Worm (Caenorhabditis elegans) whole organism, L2 larva: ENCODE data around the gene lido-15.
A peak's percentile ranks its signal among the peaks of the same experiment; 100 is the strongest.

Experiments used
- C34F6.9 ChIP-seq: fragments of 150-350 bp; optimal IDR thresholded peaks from 2 replicates; lab custom pipeline; 2014; ENCODE audit warnings: missing biosample characterization, missing genetic modification characterization
- R02D3.7 ChIP-seq: fragments of 150-350 bp; optimal IDR thresholded peaks from 2 replicates; lab custom pipeline; 2014; ENCODE audit warnings: missing biosample characterization, missing genetic modification characterization
- Y55F3AM.14 ChIP-seq: fragments of 200-800 bp; sonication (Bioruptor generic); optimal IDR thresholded peaks from 2 replicates; lab custom pipeline; 2018; ENCODE audit warnings: mild to moderate bottlenecking, missing genetic modification characterization, missing compliant biosample characterization
- ZK546.5 ChIP-seq: sonication (generic microtip); optimal IDR thresholded peaks from 2 replicates; lab custom pipeline; 2017; ENCODE audit warnings: missing biosample characterization, missing genetic modification characterization
- alr-1 ChIP-seq: fragments of 150-350 bp; optimal IDR thresholded peaks from 2 replicates; lab custom pipeline; 2014; ENCODE audit warnings: missing biosample characterization, missing genetic modification characterization
- blmp-1 ChIP-seq: sonication (generic microtip); optimal IDR thresholded peaks from 2 replicates; lab custom pipeline; 2017; ENCODE audit warnings: missing genetic modification characterization, mild to moderate bottlenecking, missing compliant biosample characterization, antibody characterized with exemption, moderate library complexity; ENCODE audit not compliant: insufficient read depth
- ceh-16 ChIP-seq: fragments of 150-350 bp; optimal IDR thresholded peaks from 2 replicates; lab custom pipeline; 2014; ENCODE audit warnings: missing biosample characterization, missing genetic modification characterization
- crh-2 ChIP-seq: sonication (generic microtip); optimal IDR thresholded peaks from 2 replicates; lab custom pipeline; 2017; ENCODE audit warnings: missing biosample characterization, missing genetic modification characterization
- egl-27 ChIP-seq: sonication (generic microtip); optimal IDR thresholded peaks from 3 replicates; lab custom pipeline; 2017; ENCODE audit warnings: missing biosample characterization, missing genetic modification reagents, missing genetic modification characterization
- fos-1 ChIP-seq: fragments of 150-350 bp; optimal IDR thresholded peaks from 2 replicates; lab custom pipeline; 2014; ENCODE audit warnings: missing biosample characterization, missing genetic modification characterization
- gmeb-1 ChIP-seq: fragments of 150-350 bp; optimal IDR thresholded peaks from 2 replicates; lab custom pipeline; 2014; ENCODE audit warnings: missing biosample characterization, missing genetic modification characterization
- lin-11 ChIP-seq: fragments of 150-350 bp; sonication (generic microtip); optimal IDR thresholded peaks from 2 replicates; lab custom pipeline; 2014; ENCODE audit warnings: missing biosample characterization, missing genetic modification characterization, inconsistent platforms, mixed read lengths
- lin-13 ChIP-seq: fragments of 150-350 bp; optimal IDR thresholded peaks from 2 replicates; lab custom pipeline; 2014; ENCODE audit warnings: missing biosample characterization, missing genetic modification reagents, missing genetic modification characterization
- lin-39 ChIP-seq: fragments of 150-350 bp; optimal IDR thresholded peaks from 2 replicates; lab custom pipeline; 2014; ENCODE audit warnings: missing biosample characterization, missing genetic modification reagents, missing genetic modification characterization
- lsy-2 ChIP-seq, 2 experiments: fragments of 150-350 bp in 1 of 2; sonication (generic microtip) in 1 of 2; optimal IDR thresholded peaks; 2 replicates each; lab custom pipeline; 2014 to 2017; ENCODE audit warnings: missing biosample characterization in 2 of 2, missing genetic modification characterization in 2 of 2
- mbf-1 ChIP-seq: sonication (generic microtip); optimal IDR thresholded peaks from 2 replicates; lab custom pipeline; 2017; ENCODE audit warnings: missing biosample characterization, missing genetic modification characterization
- mdl-1 ChIP-seq, 2 experiments: fragments of 150-350 bp in 1 of 2; sonication (generic microtip) in 1 of 2; optimal IDR thresholded peaks; 2 replicates each; lab custom pipeline; 2017; ENCODE audit warnings: missing biosample characterization in 2 of 2, missing genetic modification characterization in 2 of 2
- nhr-10 ChIP-seq: sonication (generic microtip); optimal IDR thresholded peaks from 2 replicates; lab custom pipeline; 2017; ENCODE audit warnings: missing biosample characterization, missing genetic modification characterization
- nhr-11 ChIP-seq: fragments of 150-350 bp; optimal IDR thresholded peaks from 2 replicates; lab custom pipeline; 2014; ENCODE audit warnings: missing biosample characterization, missing genetic modification characterization
- nhr-129 ChIP-seq: fragments of 150-350 bp; optimal IDR thresholded peaks from 2 replicates; lab custom pipeline; 2014; ENCODE audit warnings: missing biosample characterization, missing genetic modification characterization
- nhr-21 ChIP-seq: fragments of 150-350 bp; optimal IDR thresholded peaks from 2 replicates; lab custom pipeline; 2014; ENCODE audit warnings: missing biosample characterization, missing genetic modification characterization
- nhr-23 ChIP-seq: fragments of 150-350 bp; optimal IDR thresholded peaks from 2 replicates; lab custom pipeline; 2014; ENCODE audit warnings: missing biosample characterization, missing genetic modification reagents, missing genetic modification characterization
- nhr-237 ChIP-seq: fragments of 150-350 bp; optimal IDR thresholded peaks from 2 replicates; lab custom pipeline; 2014; ENCODE audit warnings: missing biosample characterization, missing genetic modification characterization
- nhr-25 ChIP-seq: fragments of 150-350 bp; sonication (generic microtip); optimal IDR thresholded peaks from 3 replicates; lab custom pipeline; 2014; ENCODE audit warnings: missing biosample characterization, missing genetic modification characterization
- nhr-6 ChIP-seq: fragments of 150-350 bp; optimal IDR thresholded peaks from 2 replicates; lab custom pipeline; 2014; ENCODE audit warnings: missing biosample characterization, missing genetic modification characterization
- nhr-77 ChIP-seq: fragments of 150-350 bp; optimal IDR thresholded peaks from 2 replicates; lab custom pipeline; 2014; ENCODE audit warnings: missing biosample characterization, missing genetic modification characterization
- peb-1 ChIP-seq: fragments of 150-350 bp; optimal IDR thresholded peaks from 2 replicates; lab custom pipeline; 2014; ENCODE audit warnings: missing biosample characterization, missing genetic modification characterization
- sem-4 ChIP-seq: fragments of 150-350 bp; optimal IDR thresholded peaks from 2 replicates; lab custom pipeline; 2014; ENCODE audit warnings: missing biosample characterization, missing genetic modification reagents, missing genetic modification characterization
- skn-1 ChIP-seq: sonication (generic microtip); optimal IDR thresholded peaks from 2 replicates; lab custom pipeline; 2017; ENCODE audit warnings: missing biosample characterization, missing genetic modification characterization
- sma-3 ChIP-seq: sonication (generic microtip); optimal IDR thresholded peaks from 2 replicates; lab custom pipeline; 2016; ENCODE audit warnings: missing genetic modification reagents, missing genetic modification characterization, missing compliant biosample characterization
- sma-9 ChIP-seq, 2 experiments: fragments of 150-350 bp in 1 of 2; sonication (generic microtip) in 1 of 2; optimal IDR thresholded peaks; 2 replicates each; lab custom pipeline; 2014 to 2016; ENCODE audit warnings: missing genetic modification characterization in 2 of 2, mild to moderate bottlenecking in 1 of 2, missing biosample characterization in 1 of 2, missing compliant biosample characterization in 1 of 2, missing genetic modification reagents in 1 of 2, moderate library complexity in 1 of 2
- unc-39 ChIP-seq: fragments of 150-350 bp; optimal IDR thresholded peaks from 2 replicates; lab custom pipeline; 2014; ENCODE audit warnings: missing biosample characterization, missing genetic modification characterization
- unc-55 ChIP-seq: fragments of 150-350 bp; sonication (generic microtip); optimal IDR thresholded peaks from 3 replicates; lab custom pipeline; 2014; ENCODE audit warnings: missing biosample characterization, missing genetic modification reagents, missing genetic modification characterization
- unc-62 ChIP-seq: fragments of 150-350 bp; optimal IDR thresholded peaks from 2 replicates; lab custom pipeline; 2014; ENCODE audit warnings: missing biosample characterization, missing genetic modification reagents, missing genetic modification characterization
- zag-1 ChIP-seq: fragments of 150-350 bp; optimal IDR thresholded peaks from 2 replicates; lab custom pipeline; 2014; ENCODE audit warnings: missing biosample characterization, missing genetic modification characterization
- ztf-1 ChIP-seq: fragments of 200-800 bp; sonication (Bioruptor generic); conservative IDR thresholded peaks from 2 replicates; pipeline ENCODE4 v1.3.6; 2022; ENCODE audit warnings: missing genetic modification characterization, missing compliant biosample characterization
- ztf-11 ChIP-seq: sonication (generic microtip); optimal IDR thresholded peaks from 2 replicates; lab custom pipeline; 2017; ENCODE audit warnings: missing biosample characterization, missing genetic modification characterization
- ztf-4 ChIP-seq: fragments of 150-350 bp; optimal IDR thresholded peaks from 2 replicates; lab custom pipeline; 2014; ENCODE audit warnings: missing biosample characterization, missing genetic modification characterization

Gene lido-15

DNA sequence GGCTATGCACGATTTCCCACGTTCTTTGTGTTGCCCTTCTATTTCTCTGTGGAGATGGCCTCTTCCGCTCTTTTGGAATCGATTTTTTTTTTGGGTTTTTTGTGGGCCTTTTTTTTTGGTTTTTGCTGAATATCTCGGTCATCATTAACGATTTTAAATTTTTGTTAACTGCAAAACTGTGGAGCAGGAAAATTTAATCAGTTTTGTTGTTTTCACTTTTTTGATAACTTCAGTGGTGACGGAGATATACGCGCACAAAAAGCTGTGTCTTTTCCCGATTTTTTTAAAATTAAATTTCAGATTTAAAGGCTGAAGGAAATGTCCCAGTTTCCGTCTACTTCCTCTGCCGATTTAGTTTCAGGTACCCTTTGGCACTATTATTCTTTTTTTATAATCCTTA lies 26.8 kb upstream of the lido-15 start, which contains the start of gene T24E12.1:
Gene T24E12.1, plus strand, starts transcription at position 301 of the 400 bp plus-strand sequence.
- TF ChIP-seq ztf-11 (no peak), nhr-21 (tag; lab: Kevin White, UChicago) (no peak), ceh-16 (tag; lab: Kevin White, UChicago) (no peak), unc-55 (GFP tag; lab: Kevin White, UChicago) (no peak), nhr-237 (tag; lab: Kevin White, UChicago) (no peak), lin-11 (no peak), ZK546.5 (tag; lab: Kevin White, UChicago) (no peak), nhr-6 (tag; lab: Kevin White, UChicago) (no peak), sem-4 (no peak), fos-1 (tag; lab: Kevin White, UChicago) (no peak), gmeb-1 (tag; lab: Kevin White, UChicago) (no peak), nhr-11 (no peak), nhr-23 (tag; lab: Kevin White, UChicago) (no peak), lin-13 (GFP tag; lab: Kevin White, UChicago) (no peak), nhr-129 (tag; lab: Kevin White, UChicago) (no peak), blmp-1 (tag; lab: Kevin White, UChicago) (no peak), alr-1 (tag; lab: Kevin White, UChicago) (no peak), ztf-4 (tag; lab: Kevin White, UChicago) (no peak), lsy-2 (tag; optimal IDR thresholded peaks at IDR 0.05; lab: Kevin White, UChicago) (no peak)

- TF ChIP-seq ZK546.5 (tag; lab: Kevin White, UChicago) (no peak), ztf-1 (GFP tag; lab: Robert Waterston, UW) (no peak), unc-62 (GFP tag; lab: Kevin White, UChicago) (no peak), unc-39 (tag; lab: Kevin White, UChicago) (no peak), gmeb-1 (tag; lab: Kevin White, UChicago) (no peak), ztf-4 (tag; lab: Kevin White, UChicago) (no peak), nhr-10 (tag; lab: Kevin White, UChicago) (no peak), nhr-25 (tag; lab: Kevin White, UChicago) (no peak), unc-55 (GFP tag; lab: Kevin White, UChicago) (no peak), alr-1 (tag; lab: Kevin White, UChicago) (no peak), Y55F3AM.14 (no peak), nhr-21 (tag; lab: Kevin White, UChicago) (no peak), sem-4 (no peak), nhr-77 (tag; lab: Kevin White, UChicago) (no peak), sma-3 (no peak), R02D3.7 (no peak), lin-39 (tag; lab: Kevin White, UChicago) (no peak), C34F6.9 (tag; lab: Kevin White, UChicago) (no peak), zag-1 (no peak), blmp-1 (tag; lab: Kevin White, UChicago) (no peak)
These were observed 26.3 kb upstream of the lido-15 start for ce11 chrII:3785756-3786155.

- TF ChIP-seq crh-2 (tag; lab: Kevin White, UChicago) (peak; percentile 78), peb-1 (tag; lab: Kevin White, UChicago) (no peak), nhr-237 (tag; lab: Kevin White, UChicago) (no peak), zag-1 (no peak), fos-1 (tag; lab: Kevin White, UChicago) (peak; percentile 100), nhr-129 (tag; lab: Kevin White, UChicago) (no peak), unc-62 (GFP tag; lab: Kevin White, UChicago) (no peak), lin-39 (tag; lab: Kevin White, UChicago) (no peak), skn-1 (tag; lab: Kevin White, UChicago) (peak; percentile 93), unc-55 (GFP tag; lab: Kevin White, UChicago) (no peak), ztf-1 (GFP tag; lab: Robert Waterston, UW) (no peak), sem-4 (no peak), nhr-21 (tag; lab: Kevin White, UChicago) (no peak), nhr-77 (tag; lab: Kevin White, UChicago) (no peak), nhr-23 (tag; lab: Kevin White, UChicago) (no peak), sma-9 (GFP tag; optimal IDR thresholded peaks at IDR 0.05; lab: Kevin White, UChicago) (peak; percentile 78), sma-9 (tag; optimal IDR thresholded peaks at IDR 0.05; lab: Kevin White, UChicago) (no peak), sma-3 (peak; percentile 27), gmeb-1 (tag; lab: Kevin White, UChicago) (peak; percentile 64), lin-11 (no peak), lsy-2 (tag; optimal IDR thresholded peaks at IDR 0.05; lab: Kevin White, UChicago) (no peak), mbf-1 (tag; lab: Kevin White, UChicago) (no peak), mdl-1 (tag; optimal IDR thresholded peaks at IDR 0.05; lab: Kevin White, UChicago) (no peak), nhr-25 (tag; lab: Kevin White, UChicago) (no peak), egl-27 (tag; lab: Kevin White, UChicago) (peak; percentile 80)
- TF ChIP-seq, all 48 proteins: peak for 7
These were observed 25.5 kb upstream of the lido-15 start for ce11 chrII:3786538-3786937.
